Fruit fly (Drosophila melanogaster) whole organism, prepupa: ENCODE results near the gene IFT46.

Experiments used
- CG11294 ChIP-seq: fragments of 200-800 bp; sonication (Bioruptor generic); IDR thresholded peaks from 2 replicates; pipeline ENCODE4 v1.3.6; 2022; ENCODE audit warnings: missing biosample characterization, missing genetic modification characterization
- CG11762 ChIP-seq: fragments of 200-800 bp; sonication (Bioruptor generic); optimal IDR thresholded peaks from 3 replicates; lab custom pipeline; 2016; ENCODE audit warnings: missing biosample characterization, missing genetic modification characterization; ENCODE audit not compliant: insufficient read depth
- CG32006 ChIP-seq: fragments of 200-800 bp; sonication (Bioruptor generic); optimal IDR thresholded peaks from 3 replicates; lab custom pipeline; 2017; ENCODE audit warnings: missing biosample characterization, mild to moderate bottlenecking, missing genetic modification characterization
- CG34406 ChIP-seq: fragments of 200-800 bp; sonication (Bioruptor generic); optimal IDR thresholded peaks from 3 replicates; lab custom pipeline; 2016; ENCODE audit warnings: missing biosample characterization, missing genetic modification characterization
- CG3919 ChIP-seq: fragments of 200-800 bp; sonication (Bioruptor generic); optimal IDR thresholded peaks from 3 replicates; lab custom pipeline; 2016; ENCODE audit warnings: missing biosample characterization, missing genetic modification characterization
- CG4318 ChIP-seq: fragments of 200-800 bp; sonication (Bioruptor generic); optimal IDR thresholded peaks from 3 replicates; lab custom pipeline; 2017; ENCODE audit warnings: missing biosample characterization, mild to moderate bottlenecking, missing genetic modification characterization
- CG6808 ChIP-seq: fragments of 200-800 bp; sonication (Bioruptor generic); optimal IDR thresholded peaks from 3 replicates; lab custom pipeline; 2017; ENCODE audit warnings: missing biosample characterization, missing genetic modification characterization, mild to moderate bottlenecking, moderate library complexity, missing genetic modification reagents
- CG7368 ChIP-seq: fragments of 200-800 bp; sonication (Bioruptor generic); optimal IDR thresholded peaks from 3 replicates; lab custom pipeline; 2016; ENCODE audit warnings: missing biosample characterization, missing genetic modification characterization
- CG8119 ChIP-seq: fragments of 200-800 bp; sonication (Bioruptor generic); IDR thresholded peaks from 3 replicates; pipeline ENCODE4 v1.3.6; 2022; ENCODE audit warnings: missing biosample characterization, missing genetic modification characterization
- CG8319 ChIP-seq: fragments of 200-800 bp; sonication (Bioruptor generic); optimal IDR thresholded peaks from 3 replicates; lab custom pipeline; 2016; ENCODE audit warnings: missing biosample characterization, missing genetic modification characterization
- CG8632 ChIP-seq: fragments of 200-800 bp; sonication (Bioruptor generic); optimal IDR thresholded peaks from 3 replicates; lab custom pipeline; 2016; ENCODE audit warnings: missing biosample characterization, missing genetic modification characterization
- Gug ChIP-seq: fragments of 200-800 bp; sonication (Bioruptor generic); IDR thresholded peaks from 2 replicates; pipeline ENCODE4 v1.3.6; 2022; ENCODE audit warnings: missing biosample characterization, missing genetic modification characterization
- Hr38 ChIP-seq: sonication (Bioruptor generic); optimal IDR thresholded peaks from 2 replicates; lab custom pipeline; 2016; ENCODE audit warnings: missing biosample characterization, missing genetic modification characterization
- Met ChIP-seq: fragments of 200-800 bp; sonication (Bioruptor generic); optimal IDR thresholded peaks from 3 replicates; lab custom pipeline; 2016; ENCODE audit warnings: missing biosample characterization, missing genetic modification characterization
- Smox ChIP-seq: fragments of 200-800 bp; sonication (Bioruptor generic); optimal IDR thresholded peaks from 3 replicates; lab custom pipeline; 2016; ENCODE audit warnings: missing biosample characterization, missing genetic modification characterization
- Sox102F ChIP-seq: fragments of 200-800 bp; sonication (Bioruptor generic); optimal IDR thresholded peaks from 2 replicates; lab custom pipeline; 2016; ENCODE audit warnings: missing biosample characterization, mild to moderate bottlenecking, missing genetic modification characterization
- achi ChIP-seq: fragments of 200-800 bp; sonication (Bioruptor generic); optimal IDR thresholded peaks from 3 replicates; lab custom pipeline; 2016; ENCODE audit warnings: missing biosample characterization, missing genetic modification characterization
- acj6 ChIP-seq: fragments of 200-800 bp; sonication (Bioruptor generic); optimal IDR thresholded peaks from 3 replicates; lab custom pipeline; 2016; ENCODE audit warnings: missing biosample characterization, missing genetic modification characterization
- dac ChIP-seq: fragments of 200-800 bp; sonication (Bioruptor generic); optimal IDR thresholded peaks from 2 replicates; lab custom pipeline; 2017; ENCODE audit warnings: missing biosample characterization, mild to moderate bottlenecking, missing genetic modification characterization
- dsx ChIP-seq: fragments of 200-800 bp; optimal IDR thresholded peaks from 3 replicates; lab custom pipeline; 2019; ENCODE audit warnings: missing biosample characterization, mild to moderate bottlenecking, missing genetic modification characterization, moderate library complexity; ENCODE audit not compliant: poor library complexity, severe bottlenecking
- eg ChIP-seq: fragments of 200-800 bp; sonication (Bioruptor generic); IDR thresholded peaks from 3 replicates; pipeline ENCODE4 v1.3.6; 2022; ENCODE audit warnings: missing biosample characterization, missing genetic modification characterization
- fd85E ChIP-seq: fragments of 200-800 bp; sonication (Bioruptor generic); optimal IDR thresholded peaks from 3 replicates; lab custom pipeline; 2016; ENCODE audit warnings: missing biosample characterization, missing genetic modification characterization
- fkh ChIP-seq: fragments of 200-800 bp; sonication (Bioruptor generic); optimal IDR thresholded peaks from 3 replicates; lab custom pipeline; 2017; ENCODE audit warnings: missing biosample characterization, mild to moderate bottlenecking, missing genetic modification characterization, moderate library complexity
- pdm3 ChIP-seq: fragments of 200-800 bp; sonication (Bioruptor generic); optimal IDR thresholded peaks from 3 replicates; lab custom pipeline; 2016; ENCODE audit warnings: missing biosample characterization, missing genetic modification characterization
- salr ChIP-seq, 2 experiments: fragments of 200-800 bp; sonication (Bioruptor generic); optimal IDR thresholded peaks; 3 replicates each; lab custom pipeline; 2016 to 2018; ENCODE audit warnings: missing biosample characterization in 2 of 2, missing genetic modification characterization in 2 of 2, mild to moderate bottlenecking in 1 of 2
- spab ChIP-seq: fragments of 200-800 bp; sonication (Bioruptor generic); optimal IDR thresholded peaks from 2 replicates; lab custom pipeline; 2017; ENCODE audit warnings: missing biosample characterization, mild to moderate bottlenecking, missing genetic modification characterization, missing genetic modification reagents
- ss ChIP-seq, 2 experiments: fragments of 200-800 bp; sonication (Bioruptor generic); optimal IDR thresholded peaks; 2 replicates in 1 of 2; 3 replicates in 1 of 2; lab custom pipeline; 2017 to 2018; ENCODE audit warnings: mild to moderate bottlenecking in 2 of 2, missing biosample characterization in 2 of 2, missing genetic modification characterization in 2 of 2, moderate library complexity in 1 of 2
- svp ChIP-seq: fragments of 200-800 bp; sonication (Bioruptor generic); peaks from one replicate; lab custom pipeline; 2016; ENCODE audit warnings: missing biosample characterization, missing genetic modification characterization
- topi ChIP-seq: fragments of 200-800 bp; sonication (Bioruptor generic); optimal IDR thresholded peaks from 3 replicates; lab custom pipeline; 2016; ENCODE audit warnings: missing biosample characterization, missing genetic modification characterization

Gene IFT46

DNA sequence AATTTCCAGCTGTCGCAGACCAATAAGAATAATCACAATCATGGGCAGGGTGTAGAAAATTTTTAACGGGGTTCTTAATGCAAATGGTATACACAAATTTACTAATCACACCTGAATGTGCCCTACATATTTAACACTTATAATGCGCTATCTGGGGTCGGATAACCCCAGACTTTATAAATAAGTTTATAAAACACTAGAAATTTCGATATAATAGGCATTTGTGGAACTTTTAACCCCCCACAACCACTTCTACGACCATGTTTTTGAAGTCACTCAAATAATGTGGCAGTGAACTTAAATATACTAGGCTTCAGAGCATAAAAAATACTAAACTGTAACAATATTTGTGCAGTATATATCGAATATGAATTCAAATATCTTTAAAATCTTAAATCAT is 10.9 kb downstream of the IFT46 start, which contains the start of gene CG10413 (continued):
- TF ChIP-seq salr (GFP tag; optimal IDR thresholded peaks at IDR 0.05; lab: Kevin White, UChicago): peak in 1 of 2 experiments; percentile 97
- TF ChIP-seq Gug (GFP tag; lab: Robert Waterston, UW): peak; percentile 97
- TF ChIP-seq achi (GFP tag; lab: Kevin White, UChicago): peak; percentile 98
- TF ChIP-seq pdm3 (GFP tag; lab: Kevin White, UChicago): peak; percentile 99
- peak; percentile 98 for TF ChIP-seq CG8319
- TF ChIP-seq Smox (GFP tag; lab: Kevin White, UChicago): peak; percentile 99
- TF ChIP-seq CG4318 (GFP tag; lab: Kevin White, UChicago): peak; percentile 95
- peak; percentile 97 for TF ChIP-seq CG11294 (GFP tag; lab: Robert Waterston, UW)
- peak; percentile 99 for TF ChIP-seq CG3919
- TF ChIP-seq Sox102F: peak; percentile 99
- no peak for TF ChIP-seq fd85E (GFP tag; lab: Kevin White, UChicago)
- TF ChIP-seq, all 60 proteins: peak for 55

DNA sequence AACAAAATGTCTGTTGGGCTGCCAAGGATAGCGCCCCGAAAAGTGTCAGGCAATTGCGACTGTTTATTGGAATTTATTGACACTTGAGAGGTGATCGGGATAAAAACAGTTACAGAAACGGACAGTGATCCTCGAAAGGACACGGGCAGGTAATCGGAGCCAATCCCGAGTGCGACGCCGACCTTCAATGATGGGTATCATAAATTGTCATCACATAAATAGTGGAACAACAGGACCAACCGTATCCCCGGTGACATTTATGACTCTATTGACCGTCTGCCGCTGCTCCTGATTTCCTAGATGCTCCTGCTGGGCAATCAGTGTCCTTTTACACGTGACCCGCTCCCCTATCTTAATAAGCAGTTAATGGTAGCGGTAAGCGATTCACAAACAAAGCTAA is 16.8 kb downstream of the IFT46 start:
- TF ChIP-seq eg (GFP tag; lab: Robert Waterston, UW) (no peak), CG11762 (GFP tag; lab: Kevin White, UChicago) (no peak), CG8319 (no peak), Hr38 (GFP tag; lab: Kevin White, UChicago) (no peak), CG34406 (GFP tag; lab: Kevin White, UChicago) (no peak), CG8632 (GFP tag; lab: Kevin White, UChicago) (no peak), dac (GFP tag; lab: Kevin White, UChicago) (no peak), CG7368 (no peak), dsx (GFP tag; lab: Kevin White, UChicago) (no peak), fkh (no peak), Met (GFP tag; lab: Kevin White, UChicago) (no peak)

DNA sequence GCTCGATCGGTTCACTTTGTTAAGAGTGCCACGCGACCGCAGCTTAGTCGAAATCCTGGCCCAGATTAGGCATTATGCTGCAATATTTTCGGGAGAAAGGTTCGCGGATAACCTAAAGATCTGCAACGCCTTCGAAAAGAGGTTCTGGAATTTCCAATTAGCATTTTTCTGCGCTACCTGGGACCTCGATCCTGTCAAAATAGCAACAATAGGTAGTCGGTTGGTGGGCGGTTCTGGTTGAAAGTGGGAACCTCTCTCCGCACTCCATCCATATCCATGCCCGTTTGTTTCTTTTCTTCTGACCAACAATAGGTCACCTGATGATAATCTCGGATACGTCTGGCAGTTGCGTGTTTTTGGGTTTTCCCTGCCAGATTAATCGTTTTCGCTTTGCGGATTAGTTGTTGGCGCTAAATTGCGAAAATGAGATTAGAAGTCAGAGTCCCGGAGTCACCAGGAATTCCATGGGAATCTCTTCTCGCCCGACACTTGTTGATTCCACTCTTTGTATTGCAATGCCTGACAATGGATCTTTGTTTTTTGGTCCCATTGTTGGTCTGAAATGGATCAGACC is 17.7 kb downstream of the IFT46 start:
- no peak for TF ChIP-seq spab
- no peak for TF ChIP-seq CG11294 (GFP tag; lab: Robert Waterston, UW)

- TF ChIP-seq topi (GFP tag; lab: Kevin White, UChicago) (no peak), ss (GFP tag; optimal IDR thresholded peaks at IDR 0.05; lab: Kevin White, UChicago) (no peak), CG32006 (GFP tag; lab: Kevin White, UChicago) (no peak), svp (GFP tag; lab: Kevin White, UChicago) (no peak), Met (GFP tag; lab: Kevin White, UChicago) (no peak)
Observed at dm6 chr2L:18596871-18597338, 19.0 kb downstream of the IFT46 start, which contains the start of gene amos. Gene amos, minus strand, starts transcription at chr2L:18596921.

DNA sequence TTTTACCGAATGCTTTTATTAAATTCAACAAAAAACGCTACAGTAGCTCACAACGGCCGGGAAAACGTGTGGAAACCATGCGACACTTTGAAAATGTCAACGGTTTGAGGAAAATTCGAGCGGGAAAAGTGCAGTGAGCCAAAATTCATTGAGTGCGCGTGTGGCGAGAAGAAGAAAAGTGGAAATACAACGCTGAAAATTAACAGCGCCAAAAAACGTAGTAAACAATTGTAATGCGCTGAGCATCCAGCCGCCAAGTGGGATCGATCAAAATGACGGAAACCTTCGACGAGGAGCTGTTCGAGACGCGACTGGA is 25.0 kb downstream of the IFT46 start:
- TF ChIP-seq CG8319 (no peak), acj6 (no peak), Met (GFP tag; lab: Kevin White, UChicago) (no peak), achi (GFP tag; lab: Kevin White, UChicago) (no peak), CG8119 (GFP tag; lab: Robert Waterston, UW) (no peak), CG11294 (GFP tag; lab: Robert Waterston, UW) (no peak), CG34406 (GFP tag; lab: Kevin White, UChicago) (no peak), topi (GFP tag; lab: Kevin White, UChicago) (no peak), CG6808 (GFP tag; lab: Kevin White, UChicago) (no peak)
